Worm (Caenorhabditis elegans): ENCODE measurements around the gene C09G12.17.

C09G12.17 gene

ce11 chrIV:3496358-3496757 is at the start of gene C09G12.17:
Gene C09G12.17 (minus strand): TSS chrIV:3496458.
- TF ChIP-seq ceh-91 (GFP tag; IDR thresholded peaks at IDR 0.05): no peak
- TF ChIP-seq lin-26 (GFP tag; IDR thresholded peaks at IDR 0.05): no peak
- TF ChIP-seq nhr-80 (tag; optimal IDR thresholded peaks at IDR 0.05): no peak
- no peak for TF ChIP-seq F39B2.1 (GFP tag; IDR thresholded peaks at IDR 0.05)

DNA sequence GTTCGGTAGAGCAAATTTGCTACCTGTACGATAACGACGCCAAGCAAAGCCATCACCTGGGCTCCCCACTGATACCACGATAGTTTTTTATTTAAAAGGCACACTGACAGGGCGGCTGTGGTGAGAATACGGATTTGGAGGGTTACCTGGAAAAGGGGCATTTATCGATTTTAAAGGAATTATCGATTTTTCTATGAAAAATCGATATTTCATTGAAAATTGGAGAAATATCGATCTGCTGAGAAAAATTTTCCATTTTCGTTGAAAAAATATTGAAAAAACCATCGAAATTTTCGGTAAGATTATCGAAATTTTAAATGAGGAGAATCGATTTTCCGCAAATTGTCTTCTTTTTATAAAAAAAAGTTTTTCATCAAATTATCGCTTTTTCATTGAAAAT is 48.8 kb upstream of the C09G12.17 start:
- no peak for TF ChIP-seq aptf-2 (GFP tag; conservative IDR thresholded peaks at IDR 0.05)
- TF ChIP-seq lin-40 (tag; optimal IDR thresholded peaks at IDR 0.05): no peak
- TF ChIP-seq cebp-2 (GFP tag; IDR thresholded peaks at IDR 0.05): no peak
- TF ChIP-seq F33H1.4 (GFP tag; IDR thresholded peaks at IDR 0.05): no peak
- TF ChIP-seq ztf-3 (GFP tag; optimal IDR thresholded peaks at IDR 0.05): no peak
- no peak for TF ChIP-seq ztf-25 (GFP tag; IDR thresholded peaks at IDR 0.05)
- no peak for TF ChIP-seq ZK185.1 (tag; optimal IDR thresholded peaks at IDR 0.05; ENCODE audit: poor library complexity, severe bottlenecking)
- no peak for TF ChIP-seq ceh-40 (GFP tag; IDR thresholded peaks at IDR 0.05)
- no peak for TF ChIP-seq mcd-1 (GFP tag; IDR thresholded peaks at IDR 0.05)
- no peak for TF ChIP-seq hsf-1 (GFP tag; IDR thresholded peaks at IDR 0.05)
- TF ChIP-seq tlf-1 (GFP tag; optimal IDR thresholded peaks at IDR 0.05): no peak
- TF ChIP-seq sdz-38 (tag; optimal IDR thresholded peaks at IDR 0.05): no peak
- no peak for TF ChIP-seq let-526 (GFP tag; IDR thresholded peaks at IDR 0.05)
- TF ChIP-seq lsy-27 (tag; optimal IDR thresholded peaks at IDR 0.05; ENCODE audit: borderline replicate concordance, insufficient read depth): no peak
- TF ChIP-seq madf-6 (GFP tag; IDR thresholded peaks at IDR 0.05): no peak
- no peak for TF ChIP-seq B0019.2 (GFP tag; conservative IDR thresholded peaks at IDR 0.05)
- TF ChIP-seq C06A6.2 (GFP tag; conservative IDR thresholded peaks at IDR 0.05): no peak
- TF ChIP-seq Y56A3A.18 (GFP tag; IDR thresholded peaks at IDR 0.05): no peak

ce11 chrIV:3539872-3540271 is 43.6 kb upstream of the C09G12.17 start, which contains the start of gene B0212.3:
Gene B0212.3 (plus strand): TSS chrIV:3540172.
- TF ChIP-seq athp-1 (tag; optimal IDR thresholded peaks at IDR 0.05) (no peak), ceh-27 (GFP tag; optimal IDR thresholded peaks at IDR 0.05) (no peak), ztf-26 (tag; optimal IDR thresholded peaks at IDR 0.05) (no peak), attf-3 (GFP tag; conservative IDR thresholded peaks at IDR 0.05) (no peak), hsf-1 (GFP tag; IDR thresholded peaks at IDR 0.05) (no peak), ZK185.1 (tag; optimal IDR thresholded peaks at IDR 0.05; ENCODE audit: poor library complexity, severe bottlenecking) (no peak), Y67H2A.10 (GFP tag; conservative IDR thresholded peaks at IDR 0.05) (no peak), egl-44 (GFP tag; IDR thresholded peaks at IDR 0.05) (no peak), F49E8.2 (tag; optimal IDR thresholded peaks at IDR 0.05; ENCODE audit: insufficient read depth) (no peak), lag-1 (GFP tag; IDR thresholded peaks at IDR 0.05) (no peak), zfh-2 (GFP tag; conservative IDR thresholded peaks at IDR 0.05) (no peak), B0019.2 (GFP tag; conservative IDR thresholded peaks at IDR 0.05) (no peak)

ce11 chrIV:3539253-3539652 is 43.0 kb upstream of the C09G12.17 start:
- TF ChIP-seq rec-8 (tag; optimal IDR thresholded peaks at IDR 0.05): no peak
- TF ChIP-seq nhr-27 (tag; optimal IDR thresholded peaks at IDR 0.05): no peak
- TF ChIP-seq aptf-2 (GFP tag; conservative IDR thresholded peaks at IDR 0.05): no peak
- TF ChIP-seq efl-1 (GFP tag; optimal IDR thresholded peaks at IDR 0.05): peak; percentile 45
- no peak for TF ChIP-seq ztf-3 (GFP tag; optimal IDR thresholded peaks at IDR 0.05)
- TF ChIP-seq hmg-20 (GFP tag; IDR thresholded peaks at IDR 0.05): no peak
- no peak for TF ChIP-seq snpc-3.4 (tag; optimal IDR thresholded peaks at IDR 0.05)
- no peak for TF ChIP-seq bed-2 (GFP tag; IDR thresholded peaks at IDR 0.05)
- TF ChIP-seq F52B5.7 (tag; optimal IDR thresholded peaks at IDR 0.05): no peak
- peak; percentile 71; the same call in 1 of the 2 replicates for TF ChIP-seq hmg-1.2 (GFP tag; IDR thresholded peaks at IDR 0.05)
- TF ChIP-seq Y56A3A.18 (GFP tag; IDR thresholded peaks at IDR 0.05): no peak
- TF ChIP-seq attf-5 (GFP tag; optimal IDR thresholded peaks at IDR 0.05): no peak
- peak; percentile 31; the same call in 1 of the 2 replicates for TF ChIP-seq mcd-1 (GFP tag; IDR thresholded peaks at IDR 0.05)
- no peak for TF ChIP-seq F37B4.10 (GFP tag; IDR thresholded peaks at IDR 0.05)
- no peak for TF ChIP-seq zfh-2 (GFP tag; conservative IDR thresholded peaks at IDR 0.05)
- no peak for TF ChIP-seq cebp-1 (GFP tag; IDR thresholded peaks at IDR 0.05)
- TF ChIP-seq cebp-1 (tag; optimal IDR thresholded peaks at IDR 0.05): no peak
- TF ChIP-seq sea-2 (GFP tag; IDR thresholded peaks at IDR 0.05): no peak
- TF ChIP-seq pha-4 (tag; optimal IDR thresholded peaks at IDR 0.05): no peak
- no peak for TF ChIP-seq ceh-27 (GFP tag; optimal IDR thresholded peaks at IDR 0.05)

All from whole organism, young adult.